Worm (Caenorhabditis elegans) whole organism, midembryonic: ENCODE data around the gene nxf-2.
"Not testable (repeated sequence)": the region's sequence is repeated elsewhere in the genome, so short reads cannot be mapped to it uniquely, and the experiment has no call there.

ENCODE experiments used
- T22C8.4 ChIP-seq: fragments of 200-800 bp; sonication (Bioruptor generic); IDR thresholded peaks from 2 replicates; pipeline ENCODE4 v1.3.6; 2022; ENCODE audit warnings: missing genetic modification characterization, missing compliant biosample characterization
- cog-1 ChIP-seq: sonication (generic microtip); optimal IDR thresholded peaks from 2 replicates; lab custom pipeline; 2016; ENCODE audit warnings: missing genetic modification characterization, missing compliant biosample characterization
- flt-1 ChIP-seq: fragments of 200-800 bp; sonication (Bioruptor generic); IDR thresholded peaks from 2 replicates; pipeline ENCODE4 v1.3.6; 2022; ENCODE audit warnings: missing genetic modification characterization, missing compliant biosample characterization
- klf-2 ChIP-seq: fragments of 200-800 bp; sonication (Bioruptor generic); conservative IDR thresholded peaks from 2 replicates; pipeline ENCODE4 v1.3.6; 2022; ENCODE audit warnings: missing genetic modification reagents, missing genetic modification characterization, missing compliant biosample characterization
- med-1 ChIP-seq: sonication (generic microtip); optimal IDR thresholded peaks from 2 replicates; lab custom pipeline; 2017; ENCODE audit warnings: missing genetic modification characterization, mild to moderate bottlenecking, missing compliant biosample characterization, antibody characterized with exemption, missing genetic modification reagents; ENCODE audit not compliant: insufficient read depth
- ref-1 ChIP-seq: fragments of 200-800 bp; sonication (Bioruptor generic); conservative IDR thresholded peaks from 2 replicates; pipeline ENCODE4 v1.3.6; 2022; ENCODE audit warnings: missing genetic modification reagents, missing genetic modification characterization, missing compliant biosample characterization
- ztf-23 ChIP-seq: fragments of 200-800 bp; sonication (Bioruptor generic); IDR thresholded peaks from 2 replicates; pipeline ENCODE4 v1.3.6; 2022; ENCODE audit warnings: missing genetic modification reagents, missing genetic modification characterization, missing compliant biosample characterization
- ztf-29 ChIP-seq: fragments of 200-800 bp; sonication (Bioruptor generic); IDR thresholded peaks from 2 replicates; pipeline ENCODE4 v1.3.6; 2022; ENCODE audit warnings: missing genetic modification reagents, missing genetic modification characterization, missing compliant biosample characterization

ce11 chrV:14443471-14444015, 25.9 kb upstream of the nxf-2 start:
- TF ChIP-seq ref-1 (GFP tag; lab: Robert Waterston, UW); cog-1 (tag; lab: Kevin White, UChicago); flt-1; med-1; T22C8.4 (GFP tag; lab: Robert Waterston, UW); ztf-29 (GFP tag; lab: Robert Waterston, UW); klf-2 (GFP tag; lab: Robert Waterston, UW): not testable (repeated sequence)
- TF ChIP-seq ztf-23 (GFP tag; lab: Robert Waterston, UW): peak; percentile 63
